Worm (Caenorhabditis elegans) whole organism, L3 larva: ENCODE data around the gene ipmk-1.

Experiments
- ZK546.5 ChIP-seq: sonication (generic microtip); optimal IDR thresholded peaks from 2 replicates; lab custom pipeline; 2017; ENCODE audit warnings: missing biosample characterization, missing genetic modification characterization
- ama-1 ChIP-seq: fragments of 150-350 bp; optimal IDR thresholded peaks from 2 replicates; lab custom pipeline; 2018
- ceh-16 ChIP-seq: sonication (generic microtip); optimal IDR thresholded peaks from 2 replicates; lab custom pipeline; 2017; ENCODE audit warnings: missing biosample characterization, missing genetic modification characterization
- ceh-82 ChIP-seq: fragments of 150-350 bp; optimal IDR thresholded peaks from 2 replicates; lab custom pipeline; 2014; ENCODE audit warnings: missing biosample characterization, missing genetic modification characterization
- egl-5 ChIP-seq: fragments of 150-350 bp; optimal IDR thresholded peaks from 2 replicates; lab custom pipeline; 2017; ENCODE audit warnings: missing biosample characterization, missing genetic modification reagents, missing genetic modification characterization, inconsistent platforms
- elt-1 ChIP-seq: fragments of 150-350 bp; optimal IDR thresholded peaks from 2 replicates; lab custom pipeline; 2014; ENCODE audit warnings: missing biosample characterization, missing genetic modification characterization
- elt-2 ChIP-seq: sonication (generic microtip); optimal IDR thresholded peaks from 2 replicates; lab custom pipeline; 2016; ENCODE audit warnings: missing genetic modification reagents, mild to moderate bottlenecking, missing genetic modification characterization, missing compliant biosample characterization
- elt-3 ChIP-seq, 3 experiments: fragments of 150-350 bp in 1 of 3; sonication (generic microtip) in 2 of 3; optimal IDR thresholded peaks; 2 replicates in 2 of 3; 4 replicates in 1 of 3; lab custom pipeline; 2014 to 2017; ENCODE audit warnings: missing biosample characterization in 3 of 3, missing genetic modification characterization in 3 of 3
- eor-1 ChIP-seq, 2 experiments: fragments of 150-350 bp; optimal IDR thresholded peaks; 2 replicates each; lab custom pipeline; 2014 to 2018; ENCODE audit warnings: missing biosample characterization in 2 of 2, missing genetic modification characterization in 2 of 2
- fkh-10 ChIP-seq: sonication (generic microtip); optimal IDR thresholded peaks from 2 replicates; lab custom pipeline; 2017; ENCODE audit warnings: missing biosample characterization, missing genetic modification reagents, missing genetic modification characterization
- fos-1 ChIP-seq: fragments of 150-350 bp; optimal IDR thresholded peaks from 2 replicates; lab custom pipeline; 2014; ENCODE audit warnings: missing biosample characterization, missing genetic modification characterization
- hmg-11 ChIP-seq: sonication (generic microtip); optimal IDR thresholded peaks from 2 replicates; lab custom pipeline; 2016; ENCODE audit warnings: missing genetic modification characterization, missing compliant biosample characterization
- jun-1 ChIP-seq: fragments of 150-350 bp; optimal IDR thresholded peaks from 2 replicates; lab custom pipeline; 2014; ENCODE audit warnings: missing biosample characterization, missing genetic modification reagents, missing genetic modification characterization
- lin-15B ChIP-seq: fragments of 150-350 bp; optimal IDR thresholded peaks from 2 replicates; lab custom pipeline; 2014; ENCODE audit warnings: missing biosample characterization, missing genetic modification characterization
- lin-39 ChIP-seq: fragments of 150-350 bp; optimal IDR thresholded peaks from 2 replicates; lab custom pipeline; 2018; ENCODE audit warnings: missing biosample characterization, missing genetic modification reagents, missing genetic modification characterization
- lsy-12 ChIP-seq: sonication (generic microtip); optimal IDR thresholded peaks from 2 replicates; lab custom pipeline; 2016; ENCODE audit warnings: mild to moderate bottlenecking, missing genetic modification characterization, missing compliant biosample characterization
- mdl-1 ChIP-seq: fragments of 150-350 bp; optimal IDR thresholded peaks from 2 replicates; lab custom pipeline; 2014; ENCODE audit warnings: missing biosample characterization, missing genetic modification characterization
- mml-1 ChIP-seq: fragments of 150-350 bp; sonication (generic microtip); optimal IDR thresholded peaks from 3 replicates; lab custom pipeline; 2014; ENCODE audit warnings: missing biosample characterization, missing genetic modification characterization
- nhr-11 ChIP-seq: fragments of 150-350 bp; optimal IDR thresholded peaks from 2 replicates; lab custom pipeline; 2014; ENCODE audit warnings: missing biosample characterization, missing genetic modification characterization
- nhr-12 ChIP-seq: fragments of 150-350 bp; optimal IDR thresholded peaks from 2 replicates; lab custom pipeline; 2014; ENCODE audit warnings: missing biosample characterization, missing genetic modification characterization
- nhr-25 ChIP-seq: sonication (generic microtip); optimal IDR thresholded peaks from 2 replicates; lab custom pipeline; 2017; ENCODE audit warnings: missing biosample characterization, missing genetic modification characterization
- nhr-28 ChIP-seq: fragments of 150-350 bp; optimal IDR thresholded peaks from 2 replicates; lab custom pipeline; 2014; ENCODE audit warnings: missing biosample characterization, missing genetic modification characterization
- nhr-43 ChIP-seq: sonication (generic microtip); optimal IDR thresholded peaks from 2 replicates; lab custom pipeline; 2016; ENCODE audit warnings: mild to moderate bottlenecking, missing genetic modification characterization, missing compliant biosample characterization; ENCODE audit not compliant: poor library complexity, severe bottlenecking
- nhr-67 ChIP-seq: fragments of 150-350 bp; optimal IDR thresholded peaks from 2 replicates; lab custom pipeline; 2014; ENCODE audit warnings: missing biosample characterization, missing genetic modification characterization
- pha-4 ChIP-seq: fragments of 150-350 bp; optimal IDR thresholded peaks from 2 replicates; lab custom pipeline; 2014; ENCODE audit warnings: missing biosample characterization, missing genetic modification reagents, missing genetic modification characterization
- pqm-1 ChIP-seq: fragments of 150-350 bp; optimal IDR thresholded peaks from 2 replicates; lab custom pipeline; 2017; ENCODE audit warnings: missing biosample characterization, missing genetic modification characterization, inconsistent platforms
- sea-2 ChIP-seq: fragments of 150-350 bp; sonication (generic microtip); optimal IDR thresholded peaks from 4 replicates; lab custom pipeline; 2014; ENCODE audit warnings: missing biosample characterization, missing genetic modification reagents, missing genetic modification characterization
- skn-1 ChIP-seq: fragments of 150-350 bp; optimal IDR thresholded peaks from 2 replicates; lab custom pipeline; 2014; ENCODE audit warnings: missing biosample characterization, missing genetic modification characterization
- tbx-2 ChIP-seq: sonication (generic microtip); optimal IDR thresholded peaks from 2 replicates; lab custom pipeline; 2016; ENCODE audit warnings: mild to moderate bottlenecking, missing genetic modification characterization, missing compliant biosample characterization
- unc-39 ChIP-seq: sonication (generic microtip); optimal IDR thresholded peaks from 4 replicates; lab custom pipeline; 2017; ENCODE audit warnings: missing biosample characterization, missing genetic modification characterization
- unc-62 ChIP-seq: fragments of 150-350 bp; sonication (generic microtip); optimal IDR thresholded peaks from 4 replicates; lab custom pipeline; 2014; ENCODE audit warnings: missing biosample characterization, missing genetic modification reagents, missing genetic modification characterization
- zag-1 ChIP-seq: fragments of 150-350 bp; optimal IDR thresholded peaks from 2 replicates; lab custom pipeline; 2014; ENCODE audit warnings: missing biosample characterization, missing genetic modification characterization
- ztf-11 ChIP-seq: fragments of 150-350 bp; optimal IDR thresholded peaks from 2 replicates; lab custom pipeline; 2014; ENCODE audit warnings: missing biosample characterization, missing genetic modification characterization

Gene ipmk-1

DNA sequence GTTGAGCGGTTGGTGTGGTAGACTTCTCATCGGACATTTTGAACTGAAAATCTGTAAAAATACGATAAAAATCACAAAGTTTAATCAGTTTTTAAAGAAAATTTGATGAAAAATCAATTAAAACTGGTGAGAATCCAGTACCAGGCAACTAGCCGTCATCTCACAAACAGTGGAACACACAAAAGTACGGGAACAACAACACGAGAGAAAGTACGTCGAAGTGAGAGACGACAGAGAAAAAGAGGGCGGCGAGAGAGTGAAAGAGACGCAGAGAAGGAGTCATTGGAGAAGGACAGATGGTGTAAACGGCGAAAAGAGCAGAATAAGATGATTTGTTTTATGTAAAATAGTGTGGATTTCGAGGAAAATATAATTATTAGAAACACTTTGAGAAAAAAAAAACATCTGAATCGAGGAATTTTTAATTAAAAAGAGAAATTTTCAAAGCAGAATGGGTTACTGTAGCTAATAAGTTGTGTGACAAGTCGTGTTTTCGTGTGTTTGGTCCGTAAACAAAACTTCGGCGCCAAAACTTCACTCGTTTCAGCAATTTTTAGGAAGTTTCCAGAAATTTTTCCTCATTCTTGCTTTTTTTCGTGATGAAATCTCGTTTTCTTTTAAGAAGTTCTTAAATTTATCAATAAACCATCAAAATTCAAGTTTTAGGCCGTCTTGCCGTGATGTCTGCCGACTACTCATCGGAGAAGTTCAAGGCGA lies 19.4 kb downstream of the ipmk-1 start, which contains the start of the genes hsb-1 and let-99:
TSS of gene hsb-1 (minus strand) at position 51 of the 717 bp plus-strand sequence.
TSS of gene let-99 (plus strand) at position 667 of the 717 bp plus-strand sequence.
- TF ChIP-seq nhr-25 (tag; lab: Kevin White, UChicago) (peak; percentile 31), egl-5 (tag; lab: Kevin White, UChicago) (peak; percentile 8), ceh-82 (tag; lab: Kevin White, UChicago) (no peak), elt-2 (peak; percentile 12)

DNA sequence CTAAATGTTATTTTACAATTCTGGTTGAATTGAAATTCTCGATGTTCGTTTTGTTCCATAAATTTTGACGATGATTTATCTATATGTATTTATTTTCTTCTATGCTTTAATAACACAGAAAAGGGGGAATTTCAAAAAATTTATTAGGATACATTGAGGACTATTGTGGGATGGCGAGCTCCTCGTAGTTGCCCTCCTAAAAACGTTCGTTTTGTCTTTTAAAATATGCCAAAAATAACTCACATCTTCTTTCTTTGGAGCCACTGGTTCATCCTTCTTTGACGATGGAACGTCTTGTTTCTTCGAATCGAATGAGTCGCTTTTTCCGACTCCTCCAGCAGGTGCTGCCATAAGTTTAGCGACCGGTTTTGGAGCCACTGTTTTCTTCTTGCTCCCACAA lies 22.6 kb downstream of the ipmk-1 start:
- no peak for TF ChIP-seq lin-15B (tag; lab: Kevin White, UChicago)
- no peak for TF ChIP-seq ZK546.5
- TF ChIP-seq, all 47 proteins: peak for 0

DNA sequence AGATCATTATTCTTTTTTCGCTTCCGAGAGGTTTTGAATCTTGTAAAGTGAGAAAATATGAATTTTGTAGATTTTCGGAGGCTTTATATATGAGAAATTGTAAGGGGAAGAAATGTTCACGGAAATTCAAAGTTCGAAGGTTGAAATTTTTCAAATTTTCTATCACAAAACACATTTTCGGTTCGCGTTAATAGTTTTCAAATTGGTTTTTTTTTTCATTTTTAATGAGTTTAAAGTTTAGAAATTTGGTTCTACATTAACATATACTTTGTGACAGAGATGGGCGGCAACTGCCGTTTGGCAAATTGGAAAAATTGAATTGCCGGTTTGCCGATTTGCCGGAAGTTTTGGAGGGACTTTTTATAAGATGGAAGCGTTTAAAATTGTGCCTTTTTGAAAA lies 23.1 kb downstream of the ipmk-1 start, which contains the start of gene K08E7.4:
TSS of gene K08E7.4 (minus strand) at position 101 of the 400 bp plus-strand sequence.
- no peak for TF ChIP-seq elt-2
- no peak for TF ChIP-seq eor-1 (tag; optimal IDR thresholded peaks at IDR 0.05; lab: Kevin White, UChicago)
- no peak for TF ChIP-seq nhr-43 (tag; lab: Kevin White, UChicago)
- TF ChIP-seq nhr-25 (tag; lab: Kevin White, UChicago), result no peak
- no peak for TF ChIP-seq mml-1
- no peak for TF ChIP-seq skn-1 (tag; lab: Kevin White, UChicago)

DNA sequence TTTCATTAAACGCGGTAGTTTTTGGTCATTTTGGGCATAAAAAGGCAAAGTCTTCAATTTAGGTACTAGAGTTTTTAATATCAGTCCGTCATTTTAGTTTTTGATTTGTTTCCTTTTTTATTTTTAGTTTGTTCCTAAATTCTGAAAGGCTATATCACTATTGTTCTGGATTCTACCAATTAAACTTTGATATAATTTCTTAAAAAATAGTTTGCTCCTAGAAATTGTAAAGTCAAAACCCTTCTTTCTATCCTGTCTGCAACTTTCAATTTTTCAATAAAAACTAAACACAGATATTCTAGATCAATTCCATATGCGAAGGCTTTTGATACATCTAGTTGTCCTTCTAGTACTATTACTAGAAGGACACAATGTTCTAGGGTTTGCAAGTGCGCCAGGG lies 25.1 kb downstream of the ipmk-1 start, which contains the start of gene K08E7.5:
TSS of gene K08E7.5 (plus strand) at position 301 of the 400 bp plus-strand sequence.
- TF ChIP-seq mdl-1 (tag; lab: Kevin White, UChicago) (no peak), unc-39 (tag; lab: Kevin White, UChicago) (no peak), lin-15B (tag; lab: Kevin White, UChicago) (no peak), pqm-1 (tag; lab: Kevin White, UChicago) (no peak)

DNA sequence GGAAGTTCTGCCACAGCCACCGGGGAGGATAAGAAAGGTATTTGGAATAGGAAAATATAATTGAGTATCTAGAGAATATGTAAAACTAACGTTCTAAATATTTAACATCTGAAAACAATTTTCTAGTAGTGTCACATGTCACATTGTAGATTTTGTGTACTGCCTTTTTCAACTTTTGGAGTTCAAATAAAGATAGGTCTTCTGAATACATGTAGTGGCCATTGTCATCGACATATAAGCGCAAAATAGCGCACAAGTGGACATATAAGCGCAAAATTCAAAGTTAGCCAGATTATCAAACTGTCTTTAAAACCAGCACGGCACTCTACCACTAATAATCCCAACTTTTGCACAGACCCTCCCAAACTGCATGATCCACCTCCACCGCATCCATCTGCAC lies 26.3 kb downstream of the ipmk-1 start:
- TF ChIP-seq fos-1 (tag; lab: Kevin White, UChicago), result no peak
- TF ChIP-seq sea-2 (GFP tag; lab: Kevin White, UChicago), result no peak
- TF ChIP-seq jun-1 (tag; lab: Kevin White, UChicago), result no peak
- no peak for TF ChIP-seq zag-1
- no peak for TF ChIP-seq ceh-16 (tag; lab: Kevin White, UChicago)
- TF ChIP-seq lsy-12, result no peak
- TF ChIP-seq nhr-11 (tag; lab: Kevin White, UChicago), result no peak
- TF ChIP-seq elt-1, result no peak
- TF ChIP-seq nhr-12 (tag; lab: Kevin White, UChicago), result no peak
- TF ChIP-seq nhr-67 (tag; lab: Kevin White, UChicago), result no peak
- TF ChIP-seq pha-4 (tag; lab: Kevin White, UChicago), result no peak
- no peak for TF ChIP-seq ZK546.5
- no peak for TF ChIP-seq elt-3 (tag; optimal IDR thresholded peaks at IDR 0.05; lab: Kevin White, UChicago)

DNA sequence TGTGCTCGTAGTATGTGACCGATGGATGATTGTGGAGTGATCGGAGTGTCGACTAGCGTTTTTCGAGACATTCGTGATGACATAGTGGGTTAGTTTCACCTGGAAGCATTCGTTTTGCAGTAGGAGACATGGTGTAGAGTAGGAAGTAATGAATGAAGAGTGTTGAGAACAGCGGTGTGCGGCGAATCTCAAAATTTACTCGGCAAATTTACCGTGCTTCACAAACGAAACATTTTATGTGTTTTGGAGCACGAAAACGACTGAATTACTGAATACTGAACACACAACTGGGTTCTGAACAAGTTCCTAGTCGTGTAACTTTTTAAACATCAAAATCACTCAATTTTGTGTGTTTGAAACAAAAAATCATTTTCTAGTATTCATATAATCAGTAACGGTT lies 33.1 kb downstream of the ipmk-1 start, which contains the start of gene K08E7.6:
TSS of gene K08E7.6 (minus strand) at position 101 of the 400 bp plus-strand sequence.
- TF ChIP-seq zag-1 (no peak), tbx-2 (tag; lab: Kevin White, UChicago) (no peak), fkh-10 (GFP tag; lab: Kevin White, UChicago) (no peak)
- TF ChIP-seq, all 47 proteins: peak for 0

DNA sequence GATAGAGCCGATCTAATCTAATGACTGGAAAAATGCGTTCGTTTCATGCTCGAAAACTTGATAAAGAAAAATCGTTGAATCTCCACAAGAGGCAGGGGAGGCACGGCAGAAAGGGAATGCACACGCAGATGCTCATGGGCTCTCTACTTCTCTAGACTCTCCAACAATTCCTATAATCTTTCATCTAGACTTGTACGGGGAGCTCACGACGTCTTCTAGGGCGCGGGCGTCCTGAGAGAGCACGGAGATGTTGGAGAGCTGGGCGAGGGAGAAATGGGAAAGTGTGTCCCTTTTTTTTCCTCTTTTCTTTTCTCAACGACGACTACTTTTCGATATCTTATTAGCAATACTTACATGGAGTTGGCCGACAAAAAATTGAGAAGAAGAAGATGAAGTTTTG lies 35.3 kb downstream of the ipmk-1 start:
- TF ChIP-seq lin-39 (tag; lab: Kevin White, UChicago), result peak; percentile 52
- no peak for TF ChIP-seq hmg-11
- no peak for TF ChIP-seq ztf-11 (tag; lab: Kevin White, UChicago)
- TF ChIP-seq ceh-16 (tag; lab: Kevin White, UChicago), result no peak
- no peak for TF ChIP-seq tbx-2 (tag; lab: Kevin White, UChicago)
- no peak for TF ChIP-seq ama-1 (lab: Kevin White, UChicago)
- no peak for TF ChIP-seq ceh-82 (tag; lab: Kevin White, UChicago)
- no peak for TF ChIP-seq elt-3 (tag; optimal IDR thresholded peaks at IDR 0.05; lab: Kevin White, UChicago)
- no peak for TF ChIP-seq nhr-28
- no peak for TF ChIP-seq unc-62 (GFP tag; lab: Kevin White, UChicago)
- TF ChIP-seq ZK546.5, result no peak
- TF ChIP-seq skn-1 (tag; lab: Kevin White, UChicago), result no peak
- TF ChIP-seq fkh-10 (GFP tag; lab: Kevin White, UChicago), result peak; percentile 23
